Worm (Caenorhabditis elegans) whole organism, L4/young adult: ENCODE data around the gene R07A4.2.
A peak's percentile ranks its signal among the peaks of the same experiment; 100 is the strongest.

Experiments used
- W03F9.2 ChIP-seq: fragments of 150-350 bp; optimal IDR thresholded peaks from 2 replicates; lab custom pipeline; 2014; ENCODE audit warnings: missing biosample characterization, missing genetic modification characterization
- dao-5 ChIP-seq: sonication (generic microtip); optimal IDR thresholded peaks from 2 replicates; lab custom pipeline; 2016; ENCODE audit warnings: missing genotype, missing genetic modification characterization, moderate library complexity, missing compliant biosample characterization
- him-1 ChIP-seq: sonication (generic microtip); optimal IDR thresholded peaks from 2 replicates; lab custom pipeline; 2016; ENCODE audit warnings: missing genotype, missing genetic modification reagents, missing genetic modification characterization, missing compliant biosample characterization

The R07A4.2 gene

DNA sequence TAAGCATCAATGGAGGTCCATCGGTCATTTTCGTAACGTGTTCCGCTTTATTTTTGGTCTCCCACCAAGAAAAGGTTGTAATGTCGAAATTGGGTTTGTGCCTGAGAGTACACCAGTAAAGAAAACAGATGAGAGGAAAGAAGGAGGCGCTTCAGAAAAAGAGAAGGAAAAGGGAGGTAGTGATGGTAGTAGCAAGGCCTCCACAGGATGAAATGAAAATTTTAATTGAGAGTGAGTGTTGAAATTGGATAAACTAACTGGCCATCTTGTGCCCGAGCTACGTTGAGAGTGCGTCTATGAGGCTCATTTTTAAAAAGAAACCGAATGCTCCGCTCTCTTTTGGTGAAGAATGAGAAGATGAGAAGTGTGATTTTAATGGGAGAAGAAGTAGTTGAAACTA, at the start of gene R07A4.2:
Gene R07A4.2 (minus strand): TSS at position 101 of the 400 bp plus-strand sequence.
- no peak for TF ChIP-seq W03F9.2
- no peak for TF ChIP-seq him-1 (tag; lab: Kevin White, UChicago)
- no peak for TF ChIP-seq dao-5 (tag; lab: Kevin White, UChicago)

DNA sequence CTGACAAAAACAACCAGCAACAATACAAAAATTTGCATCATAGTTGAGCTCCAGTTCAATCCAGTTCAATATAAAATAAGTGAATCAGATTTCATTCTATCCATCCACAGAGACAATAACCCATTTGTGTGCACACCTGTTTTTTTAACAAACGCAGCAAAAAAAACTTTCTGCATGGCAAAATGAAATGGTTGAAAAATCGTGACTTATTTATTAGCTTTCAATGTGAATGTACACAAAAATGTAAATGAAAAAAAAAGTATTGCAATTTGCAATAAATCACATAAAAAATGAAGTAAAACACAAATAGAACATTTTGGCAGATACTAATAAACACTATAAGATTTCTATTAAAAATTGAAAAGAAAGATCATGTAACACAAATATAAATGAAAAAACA, 48.4 kb upstream of the R07A4.2 start, which contains the start of gene T05A10.6:
Gene T05A10.6 (minus strand): TSS at position 101 of the 400 bp plus-strand sequence.
- TF ChIP-seq W03F9.2, result no peak
- TF ChIP-seq dao-5 (tag; lab: Kevin White, UChicago), result no peak
- no peak for TF ChIP-seq him-1 (tag; lab: Kevin White, UChicago)

- no peak for TF ChIP-seq dao-5 (tag; lab: Kevin White, UChicago)
- no peak for TF ChIP-seq him-1 (tag; lab: Kevin White, UChicago)
- no peak for TF ChIP-seq W03F9.2
These were observed 46.1 kb upstream of the R07A4.2 start, which contains the start of gene vap-2 for ce11 chrX:10792435-10792834. Gene vap-2 (minus strand): TSS chrX:10792535.

- TF ChIP-seq W03F9.2, result no peak
- TF ChIP-seq dao-5 (tag; lab: Kevin White, UChicago), result no peak
- TF ChIP-seq him-1 (tag; lab: Kevin White, UChicago), result no peak
These were observed 40.9 kb upstream of the R07A4.2 start, which contains the start of gene ttr-14 for ce11 chrX:10787203-10787602. Gene ttr-14 (plus strand): TSS chrX:10787503.

DNA sequence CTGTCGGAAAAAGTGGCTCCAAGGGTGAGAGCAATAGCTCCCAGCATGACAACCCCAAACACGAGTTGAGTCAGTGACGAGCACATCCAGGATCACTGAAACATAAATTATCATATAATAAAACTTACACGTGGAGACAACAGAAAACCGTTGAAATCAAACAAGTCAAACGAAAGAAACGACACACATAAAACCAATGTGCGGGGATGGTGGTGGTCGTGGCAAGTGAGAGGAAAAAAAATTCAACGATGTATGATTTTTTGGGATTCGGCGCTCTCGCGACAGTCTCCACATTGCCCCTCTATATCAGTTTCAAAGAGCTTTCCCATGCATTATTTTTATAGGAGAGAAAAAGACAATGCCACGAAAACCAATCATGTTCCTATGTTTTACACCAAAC, 37.5 kb upstream of the R07A4.2 start, which contains the start of gene clc-4:
Gene clc-4 (minus strand): TSS at position 101 of the 400 bp plus-strand sequence.
- TF ChIP-seq dao-5 (tag; lab: Kevin White, UChicago) (no peak), him-1 (tag; lab: Kevin White, UChicago) (no peak), W03F9.2 (no peak)

ce11 chrX:10780542-10781266, 34.4 kb upstream of the R07A4.2 start:
- TF ChIP-seq dao-5 (tag; lab: Kevin White, UChicago), result no peak
- TF ChIP-seq W03F9.2, result no peak
- no peak for TF ChIP-seq him-1 (tag; lab: Kevin White, UChicago)

- TF ChIP-seq dao-5 (tag; lab: Kevin White, UChicago), result no peak
- no peak for TF ChIP-seq W03F9.2
- no peak for TF ChIP-seq him-1 (tag; lab: Kevin White, UChicago)
These were observed 28.6 kb upstream of the R07A4.2 start for ce11 chrX:10774865-10775264.

- no peak for TF ChIP-seq dao-5 (tag; lab: Kevin White, UChicago)
- no peak for TF ChIP-seq W03F9.2
- TF ChIP-seq him-1 (tag; lab: Kevin White, UChicago), result no peak
These were observed 26.5 kb upstream of the R07A4.2 start for ce11 chrX:10772763-10773162.

DNA sequence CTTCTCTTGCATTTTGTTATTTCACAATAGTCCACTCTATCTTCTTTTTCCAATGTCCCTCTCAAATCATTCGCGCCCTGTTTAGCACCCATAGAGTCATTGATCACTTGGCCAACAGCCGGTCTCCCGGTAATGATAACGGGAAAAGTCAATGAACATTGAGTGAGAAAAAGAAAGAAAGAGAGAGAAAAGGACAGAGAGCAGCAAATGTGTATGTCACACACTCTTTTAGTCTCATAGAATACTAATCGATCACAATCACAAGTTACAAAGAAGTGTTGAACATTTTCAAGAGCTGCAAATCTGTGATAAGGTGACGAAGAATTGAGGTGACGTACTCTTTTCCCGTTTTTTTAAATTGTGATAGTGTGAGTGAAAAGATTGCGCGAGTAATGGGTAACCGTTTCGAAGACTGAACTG, 25.9 kb upstream of the R07A4.2 start:
- TF ChIP-seq him-1 (tag; lab: Kevin White, UChicago) (no peak), W03F9.2 (no peak)

DNA sequence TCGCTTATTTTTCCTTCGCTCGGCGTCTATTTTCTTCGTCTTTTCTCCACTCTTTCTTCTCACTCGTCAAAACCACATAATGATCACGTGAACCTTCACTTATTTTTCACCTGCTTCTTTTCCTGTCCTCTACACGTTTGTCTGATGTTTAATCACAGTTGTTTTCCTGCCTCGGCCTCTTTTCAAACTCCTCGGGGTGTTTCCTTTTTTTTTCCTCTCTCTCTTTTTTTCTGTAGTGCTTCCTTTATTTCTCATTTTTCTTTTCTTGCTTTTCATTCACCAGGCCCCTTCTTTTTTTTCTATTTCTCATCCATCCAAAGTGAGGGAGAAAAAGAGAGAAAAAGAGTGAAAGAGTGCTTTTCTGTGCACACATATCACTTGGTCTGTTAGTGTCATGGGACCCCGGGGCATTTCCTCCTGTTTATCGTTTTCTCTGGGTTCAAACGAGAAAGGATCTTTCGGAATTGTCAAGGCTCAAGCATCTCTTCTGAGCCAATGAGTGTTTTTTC, 24.8 kb upstream of the R07A4.2 start:
- TF ChIP-seq him-1 (tag; lab: Kevin White, UChicago), result peak; percentile 83
- TF ChIP-seq dao-5 (tag; lab: Kevin White, UChicago), result no peak
- TF ChIP-seq W03F9.2, result peak; percentile 48

DNA sequence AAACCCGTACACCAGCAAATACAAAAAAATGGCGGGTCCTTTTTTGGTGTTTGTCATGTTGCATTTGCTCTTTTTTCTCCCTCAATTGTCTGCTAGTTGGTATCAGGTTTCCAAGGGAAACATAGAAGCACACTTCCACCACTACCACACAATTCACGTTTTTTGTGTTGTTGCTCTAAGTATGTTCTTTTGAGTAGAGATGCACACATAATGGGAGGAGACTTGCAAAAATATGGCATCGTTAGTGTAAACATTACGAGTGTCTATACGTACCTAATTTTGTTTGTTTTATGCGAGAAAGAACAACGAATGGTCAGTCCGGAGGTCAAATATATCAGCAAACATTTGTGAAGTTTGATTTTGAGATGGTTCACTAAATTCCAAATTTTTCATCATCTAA, 23.7 kb upstream of the R07A4.2 start:
- TF ChIP-seq W03F9.2 (no peak), dao-5 (tag; lab: Kevin White, UChicago) (no peak), him-1 (tag; lab: Kevin White, UChicago) (no peak)

DNA sequence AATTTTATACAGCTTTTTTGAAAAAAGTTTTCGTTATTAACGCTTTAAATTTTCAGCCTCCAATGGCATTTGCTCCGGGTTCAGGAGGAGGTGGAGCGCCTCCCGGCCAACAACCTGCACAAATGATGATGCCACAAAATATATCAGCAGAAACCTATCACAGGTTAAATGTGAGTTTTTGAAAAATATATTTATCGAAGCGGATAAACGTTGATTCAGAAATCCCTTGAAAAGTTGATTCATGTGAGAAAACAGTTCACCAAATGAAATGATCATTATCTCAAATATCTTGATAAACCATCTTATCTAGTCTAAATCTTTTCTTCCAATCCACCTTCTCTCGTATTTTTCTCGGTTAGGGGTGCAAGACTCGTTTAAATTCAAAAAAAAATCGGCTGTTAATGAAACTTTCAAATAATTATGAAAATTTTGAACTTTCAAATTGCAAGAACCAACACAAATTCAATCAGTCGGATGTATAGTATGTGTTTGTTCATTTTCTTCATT, 23.0 kb upstream of the R07A4.2 start, which contains the start of gene sma-9:
Gene sma-9 (plus strand): TSS at position 51 of the 507 bp plus-strand sequence.
- TF ChIP-seq him-1 (tag; lab: Kevin White, UChicago) (no peak), W03F9.2 (no peak)

DNA sequence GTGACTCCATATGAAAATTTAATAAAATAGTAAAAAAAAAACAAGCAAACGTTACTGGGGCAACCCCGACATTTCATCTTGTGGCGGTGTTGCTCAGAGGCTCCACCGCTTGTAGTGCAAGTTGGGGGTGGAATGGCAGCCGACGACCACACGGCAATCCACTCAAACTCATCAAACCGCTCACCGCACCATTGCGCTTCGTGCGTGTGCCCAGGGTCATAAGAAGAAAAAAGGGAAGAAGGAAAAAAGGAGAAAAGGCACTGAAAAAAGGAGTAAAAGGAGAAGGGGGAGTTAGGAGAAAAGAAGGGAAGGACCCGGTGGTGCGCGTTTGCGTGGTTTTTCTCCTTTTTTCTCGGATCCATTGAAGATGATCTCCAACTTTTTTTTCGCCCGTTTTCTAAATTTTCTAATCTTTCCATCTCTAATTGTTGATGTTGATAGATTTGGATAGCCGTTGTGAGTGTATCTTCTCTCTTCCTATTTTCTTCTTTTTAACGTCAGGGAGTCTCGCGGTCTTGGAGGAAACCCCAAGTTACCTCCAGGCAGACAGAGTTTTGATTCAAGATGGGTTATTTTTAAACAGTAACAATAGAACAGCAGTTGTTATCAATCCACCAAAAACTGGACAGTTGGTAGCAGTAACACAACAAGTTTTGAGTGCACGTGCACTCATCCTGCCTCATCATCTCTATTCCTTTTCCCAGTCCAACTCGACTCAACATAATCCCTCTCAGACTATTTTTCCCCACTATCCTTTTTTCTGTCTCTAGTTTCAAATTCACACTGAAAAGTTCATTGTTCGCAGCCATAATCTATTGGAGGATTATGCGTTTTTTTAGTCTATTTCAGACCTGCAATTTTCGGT, 22.2 kb upstream of the R07A4.2 start:
- TF ChIP-seq dao-5 (tag; lab: Kevin White, UChicago) (no peak), W03F9.2 (no peak), him-1 (tag; lab: Kevin White, UChicago) (no peak)
